Worm (Caenorhabditis elegans) whole organism, young adult: ENCODE results near the gene R10E4.9.

Source experiments
- D2030.7 ChIP-seq: fragments of 200-800 bp; sonication (Bioruptor generic); IDR thresholded peaks from 2 replicates; pipeline ENCODE4 v1.3.6; 2022; ENCODE audit warnings: missing genetic modification reagents, missing genetic modification characterization, missing compliant biosample characterization
- F33H1.4 ChIP-seq: fragments of 200-800 bp; sonication (Bioruptor generic); IDR thresholded peaks from 2 replicates; pipeline ENCODE4 v1.3.6; 2022; ENCODE audit warnings: missing genetic modification reagents, missing genetic modification characterization, missing compliant biosample characterization
- F52B5.7 ChIP-seq: sonication (generic microtip); optimal IDR thresholded peaks from 2 replicates; lab custom pipeline; 2016; ENCODE audit warnings: mild to moderate bottlenecking, missing genetic modification characterization, missing compliant biosample characterization
- F57A8.1 ChIP-seq: fragments of 200-800 bp; sonication (Bioruptor generic); optimal IDR thresholded peaks from 2 replicates; lab custom pipeline; 2018; ENCODE audit warnings: mild to moderate bottlenecking, missing genetic modification characterization, moderate library complexity, missing compliant biosample characterization
- F57C9.4 ChIP-seq: sonication (generic microtip); optimal IDR thresholded peaks from 2 replicates; lab custom pipeline; 2017; ENCODE audit warnings: mild to moderate bottlenecking, missing genetic modification characterization, missing compliant biosample characterization
- T26A5.8 ChIP-seq: sonication (generic microtip); optimal IDR thresholded peaks from 2 replicates; lab custom pipeline; 2016; ENCODE audit warnings: missing genetic modification characterization, missing compliant biosample characterization
- Y53F4B.3 ChIP-seq: fragments of 200-800 bp; sonication (Bioruptor generic); IDR thresholded peaks from 2 replicates; pipeline ENCODE4 v1.3.6; 2022; ENCODE audit warnings: missing genetic modification reagents, missing genetic modification characterization, missing compliant biosample characterization
- Y79H2A.3 ChIP-seq: fragments of 200-800 bp; sonication (Bioruptor generic); conservative IDR thresholded peaks from 2 replicates; pipeline ENCODE4 v1.3.6; 2022; ENCODE audit warnings: missing genetic modification reagents, missing genetic modification characterization, missing compliant biosample characterization
- akir-1 ChIP-seq: fragments of 200-800 bp; sonication (Bioruptor generic); optimal IDR thresholded peaks from 2 replicates; lab custom pipeline; 2018; ENCODE audit warnings: mild to moderate bottlenecking, missing genetic modification characterization, moderate library complexity, missing compliant biosample characterization
- ceh-27 ChIP-seq: fragments of 200-800 bp; sonication (Bioruptor generic); optimal IDR thresholded peaks from 2 replicates; lab custom pipeline; 2018; ENCODE audit warnings: mild to moderate bottlenecking, missing genetic modification characterization, moderate library complexity, missing compliant biosample characterization
- ceh-40 ChIP-seq: fragments of 200-800 bp; sonication (Bioruptor generic); IDR thresholded peaks from 2 replicates; pipeline ENCODE4 v1.3.6; 2022; ENCODE audit warnings: missing genetic modification characterization, missing compliant biosample characterization
- ceh-79 ChIP-seq: sonication (generic microtip); optimal IDR thresholded peaks from 2 replicates; lab custom pipeline; 2017; ENCODE audit warnings: mild to moderate bottlenecking, missing genetic modification characterization, missing compliant biosample characterization
- dpl-1 ChIP-seq: fragments of 150-350 bp; optimal IDR thresholded peaks from 2 replicates; lab custom pipeline; 2014; ENCODE audit warnings: missing biosample characterization, missing genetic modification reagents, missing genetic modification characterization
- efl-1 ChIP-seq: fragments of 150-350 bp; optimal IDR thresholded peaks from 2 replicates; lab custom pipeline; 2014; ENCODE audit warnings: missing biosample characterization, missing genetic modification reagents, missing genetic modification characterization
- egl-18 ChIP-seq: fragments of 200-800 bp; sonication (Bioruptor generic); IDR thresholded peaks from 2 replicates; pipeline ENCODE4 v1.3.6; 2022; ENCODE audit warnings: missing genetic modification reagents, missing genetic modification characterization, missing compliant biosample characterization
- ekl-4 ChIP-seq: fragments of 200-800 bp; sonication (Bioruptor generic); IDR thresholded peaks from 2 replicates; pipeline ENCODE4 v1.3.6; 2022; ENCODE audit warnings: missing genetic modification reagents, missing genetic modification characterization, missing compliant biosample characterization
- ets-4 ChIP-seq: fragments of 200-800 bp; sonication (Bioruptor generic); optimal IDR thresholded peaks from 2 replicates; lab custom pipeline; 2018; ENCODE audit warnings: mild to moderate bottlenecking, missing genetic modification characterization, missing compliant biosample characterization
- fkh-3 ChIP-seq: sonication (generic microtip); optimal IDR thresholded peaks from 2 replicates; lab custom pipeline; 2016; ENCODE audit warnings: mild to moderate bottlenecking, missing genetic modification characterization, missing compliant biosample characterization
- hmg-1.2 ChIP-seq: fragments of 200-800 bp; sonication (Bioruptor generic); IDR thresholded peaks from 2 replicates; pipeline ENCODE4 v1.3.6; 2022; ENCODE audit warnings: missing genetic modification reagents, missing genetic modification characterization, missing compliant biosample characterization
- lin-40 ChIP-seq: sonication (generic microtip); optimal IDR thresholded peaks from 2 replicates; lab custom pipeline; 2016; ENCODE audit warnings: missing genetic modification characterization, mild to moderate bottlenecking, missing compliant biosample characterization, missing genotype, missing genetic modification reagents
- lsl-1 ChIP-seq: fragments of 200-800 bp; sonication (Bioruptor generic); optimal IDR thresholded peaks from 2 replicates; lab custom pipeline; 2018; ENCODE audit warnings: mild to moderate bottlenecking, missing genetic modification characterization, moderate library complexity, missing compliant biosample characterization
- madf-6 ChIP-seq: fragments of 200-800 bp; sonication (Bioruptor generic); IDR thresholded peaks from 2 replicates; pipeline ENCODE4 v1.3.6; 2022; ENCODE audit warnings: missing genetic modification reagents, missing genetic modification characterization, missing compliant biosample characterization
- mel-28 ChIP-seq: sonication (generic microtip); optimal IDR thresholded peaks from 2 replicates; lab custom pipeline; 2016; ENCODE audit warnings: borderline replicate concordance, mild to moderate bottlenecking, missing genetic modification characterization, missing compliant biosample characterization
- nfya-1 ChIP-seq: sonication (generic microtip); optimal IDR thresholded peaks from 2 replicates; lab custom pipeline; 2017; ENCODE audit warnings: antibody characterized with exemption, missing compliant biosample characterization, missing genetic modification characterization, borderline replicate concordance; ENCODE audit not compliant: insufficient read depth
- nhr-120 ChIP-seq: fragments of 200-800 bp; sonication (Bioruptor generic); IDR thresholded peaks from 2 replicates; pipeline ENCODE4 v1.3.6; 2022; ENCODE audit warnings: missing genetic modification characterization, missing compliant biosample characterization
- nhr-27 ChIP-seq: fragments of 200-800 bp; sonication (Bioruptor generic); optimal IDR thresholded peaks from 2 replicates; lab custom pipeline; 2018; ENCODE audit warnings: mild to moderate bottlenecking, missing genetic modification characterization, moderate library complexity, missing compliant biosample characterization
- nhr-90 ChIP-seq: sonication (generic microtip); optimal IDR thresholded peaks from 2 replicates; lab custom pipeline; 2016; ENCODE audit warnings: missing genotype, mild to moderate bottlenecking, missing genetic modification characterization, missing compliant biosample characterization
- repo-1 ChIP-seq: sonication (generic microtip); optimal IDR thresholded peaks from 2 replicates; lab custom pipeline; 2017; ENCODE audit warnings: mild to moderate bottlenecking, missing genetic modification characterization, missing compliant biosample characterization
- sdz-38 ChIP-seq: sonication (generic microtip); optimal IDR thresholded peaks from 2 replicates; lab custom pipeline; 2016; ENCODE audit warnings: missing genotype, missing genetic modification characterization, missing compliant biosample characterization
- snpc-1.1 ChIP-seq: sonication (generic microtip); optimal IDR thresholded peaks from 2 replicates; lab custom pipeline; 2017; ENCODE audit warnings: missing genetic modification characterization, mild to moderate bottlenecking, missing compliant biosample characterization, antibody characterized with exemption, moderate library complexity, missing genotype, missing genetic modification reagents; ENCODE audit not compliant: insufficient read depth
- snpc-1.3 ChIP-seq: sonication (generic microtip); optimal IDR thresholded peaks from 2 replicates; lab custom pipeline; 2017; ENCODE audit warnings: missing genetic modification characterization, mild to moderate bottlenecking, missing compliant biosample characterization, antibody characterized with exemption, moderate library complexity, missing genotype, missing genetic modification reagents; ENCODE audit not compliant: insufficient read depth
- snpc-3.4 ChIP-seq: sonication (generic microtip); optimal IDR thresholded peaks from 2 replicates; lab custom pipeline; 2017; ENCODE audit warnings: missing genetic modification characterization, mild to moderate bottlenecking, missing compliant biosample characterization, antibody characterized with exemption, moderate library complexity, missing genotype, missing genetic modification reagents
- somi-1 ChIP-seq: fragments of 200-800 bp; sonication (Bioruptor generic); optimal IDR thresholded peaks from 2 replicates; lab custom pipeline; 2018; ENCODE audit warnings: mild to moderate bottlenecking, missing genetic modification characterization, missing compliant biosample characterization
- tbx-9 ChIP-seq: sonication (generic microtip); optimal IDR thresholded peaks from 2 replicates; lab custom pipeline; 2016; ENCODE audit warnings: borderline replicate concordance, missing genetic modification characterization, inconsistent platforms, missing compliant biosample characterization
- tlf-1 ChIP-seq: fragments of 200-800 bp; sonication (Bioruptor generic); optimal IDR thresholded peaks from 2 replicates; lab custom pipeline; 2018; ENCODE audit warnings: mild to moderate bottlenecking, missing genetic modification characterization, missing compliant biosample characterization
- unc-62 ChIP-seq: fragments of 150-350 bp; optimal IDR thresholded peaks from 2 replicates; lab custom pipeline; 2014; ENCODE audit warnings: missing biosample characterization, missing genetic modification reagents, missing genetic modification characterization
- xnd-1 ChIP-seq: sonication (generic microtip); optimal IDR thresholded peaks from 2 replicates; lab custom pipeline; 2016; ENCODE audit warnings: missing genotype, missing genetic modification reagents, missing genetic modification characterization, missing compliant biosample characterization
- zim-3 ChIP-seq: sonication (generic microtip); optimal IDR thresholded peaks from 2 replicates; lab custom pipeline; 2017; ENCODE audit warnings: mild to moderate bottlenecking, missing genetic modification characterization, moderate library complexity, missing compliant biosample characterization
- ztf-25 ChIP-seq: fragments of 200-800 bp; sonication (Bioruptor generic); IDR thresholded peaks from 2 replicates; pipeline ENCODE4 v1.3.6; 2022; ENCODE audit warnings: missing genetic modification reagents, missing genetic modification characterization, missing compliant biosample characterization
- ztf-26 ChIP-seq: sonication (generic microtip); optimal IDR thresholded peaks from 2 replicates; lab custom pipeline; 2017; ENCODE audit warnings: missing genetic modification characterization, missing compliant biosample characterization
- ztf-28 ChIP-seq: fragments of 200-800 bp; sonication (Bioruptor generic); IDR thresholded peaks from 2 replicates; pipeline ENCODE4 v1.3.6; 2022; ENCODE audit warnings: missing genetic modification reagents, missing genetic modification characterization, missing compliant biosample characterization
- ztf-3 ChIP-seq: fragments of 200-800 bp; sonication (Bioruptor generic); optimal IDR thresholded peaks from 2 replicates; lab custom pipeline; 2018; ENCODE audit warnings: mild to moderate bottlenecking, missing genetic modification characterization, missing compliant biosample characterization

R10E4.9 gene

DNA sequence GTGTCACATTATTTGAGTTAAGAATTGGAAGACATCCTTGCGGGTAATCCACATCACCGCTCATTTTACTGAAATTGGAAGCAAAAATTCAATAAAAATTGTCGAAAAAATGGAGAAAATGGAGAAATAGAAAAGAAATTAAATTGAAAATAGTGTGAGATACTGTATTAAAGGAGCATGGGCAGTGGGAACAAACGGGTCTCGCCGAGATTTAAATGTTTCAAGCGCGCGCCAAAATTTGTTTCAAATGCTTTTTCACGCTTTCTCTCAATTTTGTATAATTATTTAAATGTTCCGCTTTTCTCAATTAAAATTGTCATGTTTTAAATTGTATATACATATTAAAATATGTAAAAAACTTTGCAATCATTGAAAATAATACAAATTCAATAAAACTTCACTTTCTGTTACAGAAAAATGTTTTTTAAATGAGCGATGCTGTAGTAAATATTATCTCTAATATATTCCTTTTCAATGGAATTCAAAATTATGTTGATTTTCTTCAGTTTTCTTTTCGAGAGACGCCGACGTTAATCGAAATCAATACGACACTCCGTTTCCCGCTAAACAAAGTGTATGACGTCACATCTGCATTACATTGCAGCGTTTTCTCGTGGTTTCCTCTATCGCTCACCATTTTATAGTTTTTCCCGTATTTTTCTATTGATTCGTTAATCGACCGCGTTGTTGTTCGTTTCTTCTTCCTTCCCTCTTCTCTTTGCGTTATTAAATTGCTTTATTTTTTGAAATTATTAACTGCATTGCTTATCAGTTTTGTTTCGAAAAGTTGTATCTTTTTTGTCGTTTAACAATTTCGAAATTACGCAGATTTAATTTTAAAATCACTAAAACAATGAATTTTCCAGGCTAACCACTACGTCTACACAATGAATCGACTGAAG, 11.1 kb upstream of the R10E4.9 start, which contains the start of the genes evl-14 and dcn-1 (continued):
- peak; percentile 80 for TF ChIP-seq xnd-1
- TF ChIP-seq F57C9.4 (tag; lab: Kevin White, UChicago), result no peak
- TF ChIP-seq F33H1.4 (GFP tag; lab: Robert Waterston, UW), result peak; percentile 94
- peak; percentile 71 for TF ChIP-seq lin-40 (tag; lab: Kevin White, UChicago)
- TF ChIP-seq mel-28 (tag; lab: Kevin White, UChicago), result no peak
- no peak for TF ChIP-seq Y53F4B.3 (GFP tag; lab: Robert Waterston, UW)
- TF ChIP-seq snpc-3.4, result peak; percentile 80
- TF ChIP-seq snpc-1.1, result peak; percentile 6
- peak; percentile 82 for TF ChIP-seq dpl-1 (GFP tag; lab: Kevin White, UChicago)
- TF ChIP-seq lsl-1 (GFP tag; lab: Kevin White, UChicago), result peak; percentile 92
- no peak for TF ChIP-seq ceh-79 (tag; lab: Kevin White, UChicago)

ce11 chrIII:4309303-4309702, 7.1 kb upstream of the R10E4.9 start:
- TF ChIP-seq lin-40 (tag; lab: Kevin White, UChicago) (no peak), snpc-1.3 (tag; lab: Kevin White, UChicago) (no peak), zim-3 (tag; lab: Kevin White, UChicago) (no peak), somi-1 (no peak), akir-1 (no peak), unc-62 (no peak), repo-1 (no peak), ceh-79 (tag; lab: Kevin White, UChicago) (no peak), hmg-1.2 (GFP tag; lab: Robert Waterston, UW) (no peak), fkh-3 (tag; lab: Kevin White, UChicago) (no peak), nhr-90 (tag; lab: Kevin White, UChicago) (no peak), nhr-27 (tag; lab: Kevin White, UChicago) (no peak), ztf-3 (GFP tag; lab: Kevin White, UChicago) (no peak), F52B5.7 (no peak), nhr-120 (GFP tag; lab: Robert Waterston, UW) (no peak), Y79H2A.3 (GFP tag; lab: Robert Waterston, UW) (no peak), ztf-25 (GFP tag; lab: Robert Waterston, UW) (no peak)

DNA sequence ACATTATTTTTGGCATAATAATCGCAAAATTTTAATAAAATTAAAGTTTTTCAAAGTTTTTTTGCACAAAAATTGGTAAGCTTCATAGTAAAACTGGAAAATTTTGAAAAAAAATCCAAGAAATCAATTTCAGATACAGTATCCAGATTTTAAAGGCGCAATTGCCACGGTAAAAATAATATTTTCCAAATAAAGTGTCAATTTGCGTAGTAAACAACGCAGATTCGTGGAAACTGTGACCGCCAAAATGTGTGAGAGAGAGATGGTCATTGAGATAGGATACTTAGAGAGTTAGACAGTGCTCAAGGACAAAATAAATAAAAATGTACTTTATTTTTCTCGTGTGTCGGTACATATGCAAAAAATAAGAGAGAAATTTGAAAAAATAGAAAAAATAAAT, 587 bp upstream of the R10E4.9 start:
- TF ChIP-seq xnd-1 (peak; percentile 29), nhr-27 (tag; lab: Kevin White, UChicago) (no peak), lsl-1 (GFP tag; lab: Kevin White, UChicago) (peak; percentile 65), ekl-4 (GFP tag; lab: Robert Waterston, UW) (no peak), sdz-38 (tag; lab: Kevin White, UChicago) (no peak), madf-6 (peak; percentile 39; the same call in 1 of the 2 replicates), efl-1 (GFP tag; lab: Kevin White, UChicago) (peak; percentile 29), snpc-1.1 (no peak), tbx-9 (tag; lab: Kevin White, UChicago) (no peak)

- TF ChIP-seq ztf-28 (GFP tag; lab: Robert Waterston, UW) (no peak), egl-18 (GFP tag; lab: Robert Waterston, UW) (no peak), tlf-1 (GFP tag; lab: Kevin White, UChicago) (no peak), F33H1.4 (GFP tag; lab: Robert Waterston, UW) (peak; percentile 61), nfya-1 (tag; lab: Kevin White, UChicago) (no peak), D2030.7 (no peak; the same call in 1 of the 2 replicates), F57A8.1 (GFP tag; lab: Kevin White, UChicago) (no peak), T26A5.8 (tag; lab: Kevin White, UChicago) (no peak), ztf-26 (tag; lab: Kevin White, UChicago) (no peak), ceh-27 (GFP tag; lab: Kevin White, UChicago) (no peak), ets-4 (GFP tag; lab: Kevin White, UChicago) (no peak), tbx-9 (tag; lab: Kevin White, UChicago) (no peak), ceh-40 (GFP tag; lab: Robert Waterston, UW) (no peak)
Observed at ce11 chrIII:4300989-4301498, 1.1 kb downstream of the R10E4.9 start, which contains the start of gene R10E4.11. TSS of gene R10E4.11 (minus strand) at chrIII:4301039.
